Fruit fly (Drosophila melanogaster) ovary, adult (tissue): ENCODE measurements around the gene ckd.

Experiments used
- CG17801 ChIP-seq: fragments of 200-800 bp; optimal IDR thresholded peaks from 2 replicates; lab custom pipeline; 2019; ENCODE audit warnings: missing biosample characterization, mild to moderate bottlenecking, missing genetic modification characterization, moderate library complexity; ENCODE audit not compliant: partially characterized antibody

ckd gene

DNA sequence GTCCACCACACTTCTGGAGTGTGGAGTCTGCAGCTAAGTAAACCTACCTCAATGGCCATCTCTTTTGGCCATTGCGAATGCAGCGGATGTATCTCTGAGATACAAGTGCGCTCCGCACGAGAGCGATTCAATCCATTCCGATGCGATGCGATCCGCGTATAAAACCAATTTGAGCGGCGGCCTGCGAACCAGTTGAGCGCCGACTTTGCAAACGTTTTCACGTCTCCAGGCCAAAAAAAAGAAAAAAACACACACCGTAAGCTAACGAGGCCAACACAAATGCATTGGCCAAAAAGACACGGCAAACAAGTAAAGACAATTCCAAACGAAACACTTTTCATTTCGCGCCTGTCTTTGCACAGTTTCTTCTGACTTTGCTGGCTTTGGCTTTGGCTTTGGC is at the start of gene ckd:
ckd (plus strand) TSS at position 189 of the 400 bp plus-strand sequence.
- TF ChIP-seq CG17801 (GFP tag; lab: Kevin White, UChicago): no peak

DNA sequence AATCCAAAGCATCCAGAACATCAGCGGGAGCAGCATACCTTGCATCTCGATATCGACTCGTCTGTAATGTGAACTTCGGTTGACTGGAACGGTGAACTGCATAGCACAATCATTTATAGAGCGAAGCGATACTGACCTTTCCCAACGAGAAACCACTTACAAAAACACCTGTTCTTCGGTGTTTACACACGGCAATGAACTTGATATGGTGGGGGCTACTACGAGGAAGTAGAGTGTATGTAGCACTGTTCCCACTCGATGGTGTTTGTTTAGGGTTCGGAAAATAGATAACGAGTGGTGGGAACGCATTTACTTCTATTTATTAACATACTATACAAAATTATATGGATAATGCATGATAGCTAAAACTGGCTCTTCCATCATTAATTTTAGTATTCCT is 48.8 kb upstream of the ckd start, which contains the start of the genes CG32269 and CG32270:
CG32269 (minus strand) TSS at position 91 of the 400 bp plus-strand sequence.
CG32270 (minus strand) TSS at position 91 of the 400 bp plus-strand sequence.
- TF ChIP-seq CG17801 (GFP tag; lab: Kevin White, UChicago): no peak

DNA sequence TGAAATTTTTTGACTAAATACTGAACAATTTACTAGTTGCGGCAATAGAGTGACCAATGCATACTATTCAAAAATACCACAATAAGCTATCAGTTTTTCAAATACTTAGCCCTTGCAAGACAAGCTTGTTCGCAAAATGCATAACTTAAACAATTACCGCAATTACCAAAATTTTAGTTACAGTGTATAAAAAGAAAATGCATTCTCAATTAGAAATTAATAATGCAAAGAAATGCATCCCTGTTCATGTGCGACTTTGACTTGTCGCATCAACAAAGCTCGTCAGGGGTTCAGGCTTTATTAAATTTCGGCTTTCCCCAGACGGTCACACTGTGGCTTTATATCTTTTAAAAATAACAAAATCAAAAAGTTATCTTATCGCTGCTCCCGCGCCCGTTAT is 38.8 kb upstream of the ckd start, which contains the start of the genes hob and nSMase:
hob (minus strand) TSS at position 62 of the 400 bp plus-strand sequence.
nSMase (plus strand) TSS at position 298 of the 400 bp plus-strand sequence.
- TF ChIP-seq CG17801 (GFP tag; lab: Kevin White, UChicago): no peak

DNA sequence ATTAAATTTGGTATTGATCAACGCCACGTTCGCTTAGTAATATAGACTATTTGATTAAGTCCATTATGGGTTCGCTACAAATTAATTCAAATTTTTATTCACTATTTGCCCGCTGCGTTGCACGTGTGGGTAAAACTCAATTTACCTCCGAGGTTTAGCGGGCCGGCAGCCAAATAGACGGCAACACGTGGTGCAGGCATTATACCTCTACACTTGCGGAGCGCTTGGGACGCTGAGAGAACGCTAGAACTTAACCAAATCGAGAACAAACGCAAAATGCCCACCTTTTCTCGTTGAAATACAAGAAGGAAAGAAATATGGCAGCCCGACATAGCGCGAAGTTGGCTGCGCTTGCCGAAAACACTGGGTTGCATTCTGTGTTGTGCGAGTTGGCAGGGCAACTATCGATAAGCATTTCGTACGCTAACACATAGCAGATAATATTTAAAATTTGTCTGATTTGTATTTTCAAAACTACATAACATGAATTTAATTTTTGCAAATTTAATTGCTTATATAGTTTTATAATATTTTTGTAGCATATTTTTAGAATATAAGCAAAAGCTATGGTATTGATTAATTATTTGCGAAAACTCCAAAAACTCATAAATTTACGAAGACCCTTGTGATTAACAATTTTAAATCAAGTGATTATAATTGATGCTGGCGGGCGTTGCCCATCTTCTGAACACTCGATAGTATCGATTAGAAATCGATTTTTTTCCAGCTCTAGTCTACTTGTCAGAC is 34.9 kb upstream of the ckd start, which contains the start of the genes RpL28 and eIF1:
RpL28 (minus strand) TSS at position 318 of the 747 bp plus-strand sequence.
eIF1 (plus strand) TSS at position 699 of the 747 bp plus-strand sequence.
- peak; percentile 85 for TF ChIP-seq CG17801 (GFP tag; lab: Kevin White, UChicago)

DNA sequence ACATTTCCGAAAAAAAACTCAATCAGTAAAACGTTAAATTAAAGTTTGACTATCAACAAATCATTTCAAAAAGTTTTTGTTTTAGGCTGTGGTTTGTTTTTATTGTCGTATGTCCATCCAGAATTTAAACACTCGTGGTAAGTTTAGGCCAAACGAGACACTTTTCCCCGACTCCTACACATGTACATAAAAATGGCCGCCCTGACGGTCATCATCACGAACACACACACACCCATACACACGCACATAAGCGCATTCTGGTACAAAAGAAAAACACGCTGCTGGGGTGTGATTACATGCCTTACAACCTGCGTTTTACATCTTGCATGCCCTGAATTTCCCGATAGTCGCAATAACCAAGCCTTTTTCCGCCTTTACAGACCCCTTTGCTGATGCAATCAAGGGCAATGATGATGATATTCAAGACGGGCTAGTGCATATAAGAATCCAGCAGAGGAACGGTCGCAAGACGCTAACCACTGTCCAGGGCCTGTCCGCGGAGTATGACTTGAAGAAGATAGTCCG is 34.2 kb upstream of the ckd start:
- TF ChIP-seq CG17801 (GFP tag; lab: Kevin White, UChicago): no peak

DNA sequence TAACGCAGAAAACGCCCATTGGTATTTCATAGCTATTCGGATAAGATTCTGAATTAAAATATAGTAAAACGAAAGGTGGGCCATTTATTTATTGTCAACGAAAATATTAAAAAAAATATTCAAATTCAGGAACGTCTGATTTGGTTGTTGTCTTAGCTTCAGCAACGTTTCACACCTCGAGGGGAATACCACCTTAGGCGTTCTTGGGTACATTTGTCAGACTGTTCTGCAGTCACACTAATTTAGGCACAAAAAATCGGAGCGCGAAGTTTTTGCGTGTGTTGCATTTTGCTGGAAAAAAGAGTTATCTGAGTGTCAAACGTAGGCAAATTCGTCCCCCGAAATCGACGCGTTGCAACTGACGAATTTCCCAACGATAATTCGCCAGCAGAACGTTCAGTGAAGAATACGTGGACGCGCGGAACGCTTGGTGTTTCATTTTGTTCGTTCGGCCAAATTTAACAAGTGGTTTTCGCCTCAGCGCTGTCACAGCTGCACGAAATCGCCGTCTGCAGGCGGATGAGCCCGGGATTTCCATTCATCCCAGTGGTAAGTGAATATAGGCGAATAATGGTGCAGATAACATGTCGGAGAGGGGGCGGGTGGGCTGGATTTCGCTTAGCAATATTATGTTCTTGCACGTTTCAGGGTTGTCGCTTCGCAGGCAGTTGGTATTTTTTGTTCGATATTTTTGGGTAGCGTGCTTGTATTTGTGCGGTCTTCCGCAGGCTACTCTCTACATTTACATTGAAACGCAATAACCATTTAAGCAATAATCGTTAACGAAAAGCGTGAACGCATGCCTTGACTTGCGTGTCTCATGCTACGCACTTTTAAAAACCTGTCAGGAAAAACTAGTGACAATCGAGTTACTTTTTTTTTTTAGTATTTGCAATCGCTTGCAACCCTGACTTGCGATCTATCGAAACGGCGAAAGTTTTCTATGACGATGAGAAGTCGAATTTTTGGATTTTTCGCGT is 32.6 kb upstream of the ckd start, which contains the start of gene Larp4B:
Larp4B (plus strand) TSS at position 99 of the 980 bp plus-strand sequence.
- TF ChIP-seq CG17801 (GFP tag; lab: Kevin White, UChicago): no peak

DNA sequence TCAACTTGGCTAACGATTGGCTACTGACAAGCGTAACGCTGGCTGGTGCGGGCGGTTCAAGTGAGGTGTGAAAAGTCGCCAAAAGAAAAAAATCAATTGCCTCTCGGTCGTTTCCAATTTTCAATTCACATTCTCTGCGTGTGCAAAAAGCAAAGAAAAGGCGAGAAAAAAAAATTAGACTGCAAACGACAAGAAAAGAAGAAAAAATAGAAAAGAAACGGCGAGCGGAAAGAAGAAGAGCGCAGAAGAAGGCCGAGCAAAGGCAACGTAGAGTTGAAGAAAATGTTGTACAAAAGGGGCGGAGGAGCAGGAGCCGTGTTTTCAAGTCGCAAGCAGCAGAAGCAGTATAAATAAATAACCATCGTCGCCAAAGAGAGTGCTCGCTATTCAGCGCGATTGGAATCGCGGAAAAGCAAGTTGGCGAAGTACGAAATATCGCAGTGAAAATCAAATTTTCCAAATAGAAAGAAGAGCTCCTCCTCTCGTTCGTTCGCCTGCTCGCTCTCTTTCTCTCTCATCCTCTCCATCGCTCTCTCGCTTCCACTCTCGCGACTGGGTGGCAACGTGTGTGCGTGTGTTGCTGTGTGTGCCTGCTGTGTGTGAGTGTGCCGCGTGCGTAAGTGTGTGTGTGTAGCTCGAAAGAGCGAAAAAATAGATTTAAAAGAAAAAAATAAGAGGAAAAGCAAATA is 31.8 kb upstream of the ckd start:
- no peak for TF ChIP-seq CG17801 (GFP tag; lab: Kevin White, UChicago)

DNA sequence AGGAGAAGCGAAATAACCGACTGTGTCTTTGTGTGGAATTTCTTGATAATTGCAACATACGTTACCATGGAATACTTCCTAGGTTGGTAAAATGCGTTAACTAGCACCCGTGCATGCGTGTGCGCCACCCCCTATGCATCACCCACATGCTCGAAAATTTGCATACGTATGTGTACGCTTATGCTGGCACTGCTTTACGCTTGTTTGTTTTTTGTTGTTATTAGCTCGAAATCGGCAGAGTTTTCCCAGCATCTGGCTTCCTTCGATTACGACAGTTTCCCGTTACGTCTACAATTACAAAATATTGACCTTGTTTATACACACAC is 31.3 kb upstream of the ckd start:
- no peak for TF ChIP-seq CG17801 (GFP tag; lab: Kevin White, UChicago)

DNA sequence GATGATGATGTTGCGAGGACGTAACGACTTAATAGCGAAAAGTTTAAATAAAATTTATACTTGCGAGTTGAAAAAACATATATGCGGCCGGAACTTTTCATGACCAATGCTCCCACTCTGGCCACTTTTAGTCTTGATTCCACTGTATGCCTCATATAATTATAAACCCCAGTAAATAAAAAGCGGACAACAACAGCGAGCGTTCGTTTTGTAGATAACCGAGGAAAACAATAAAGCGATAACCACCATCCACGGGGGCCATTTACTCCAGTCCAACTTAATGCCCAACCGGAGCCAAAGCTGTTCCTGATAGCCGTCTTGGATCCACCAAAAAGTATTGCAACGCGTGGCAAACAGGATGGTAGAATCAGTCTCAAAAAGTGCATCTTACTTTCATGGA is 21.4 kb upstream of the ckd start:
- TF ChIP-seq CG17801 (GFP tag; lab: Kevin White, UChicago): peak; percentile 22

DNA sequence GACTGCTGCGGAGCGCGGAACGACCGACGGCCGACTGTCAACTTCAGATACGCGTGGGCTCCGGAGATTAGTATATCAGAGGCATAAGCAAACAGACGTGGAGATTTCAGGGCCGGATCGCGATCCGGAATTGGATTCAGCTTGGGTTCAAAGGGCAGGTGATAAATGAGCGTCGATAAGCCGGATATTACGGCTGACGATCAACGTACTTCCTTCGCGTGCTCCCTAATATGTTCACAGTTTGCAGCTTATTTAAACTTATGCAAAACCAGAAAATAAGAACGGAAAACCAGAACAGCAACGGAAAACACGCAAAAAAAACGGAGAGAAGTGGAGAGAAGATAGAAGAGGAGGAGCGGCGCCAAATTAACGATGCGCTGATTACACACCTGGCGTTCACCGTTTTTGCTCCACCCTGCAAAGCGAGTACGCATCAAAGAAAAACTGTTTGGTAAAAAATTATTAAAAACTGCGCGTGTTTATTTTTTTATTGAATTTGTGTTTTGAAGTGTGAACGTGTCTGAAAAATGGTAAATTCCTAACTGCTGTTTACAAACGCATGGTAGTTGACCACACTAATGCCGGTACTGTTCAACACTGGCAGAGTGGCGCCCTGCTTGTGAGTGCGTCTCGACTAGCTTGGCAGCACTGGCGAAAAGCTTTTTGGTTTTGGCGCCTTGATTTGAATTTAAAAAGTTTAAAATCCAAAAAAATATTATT is 18.5 kb upstream of the ckd start, which contains the start of gene CG17746:
CG17746 (minus strand) TSS at position 546 of the 720 bp plus-strand sequence.
- TF ChIP-seq CG17801 (GFP tag; lab: Kevin White, UChicago): no peak

DNA sequence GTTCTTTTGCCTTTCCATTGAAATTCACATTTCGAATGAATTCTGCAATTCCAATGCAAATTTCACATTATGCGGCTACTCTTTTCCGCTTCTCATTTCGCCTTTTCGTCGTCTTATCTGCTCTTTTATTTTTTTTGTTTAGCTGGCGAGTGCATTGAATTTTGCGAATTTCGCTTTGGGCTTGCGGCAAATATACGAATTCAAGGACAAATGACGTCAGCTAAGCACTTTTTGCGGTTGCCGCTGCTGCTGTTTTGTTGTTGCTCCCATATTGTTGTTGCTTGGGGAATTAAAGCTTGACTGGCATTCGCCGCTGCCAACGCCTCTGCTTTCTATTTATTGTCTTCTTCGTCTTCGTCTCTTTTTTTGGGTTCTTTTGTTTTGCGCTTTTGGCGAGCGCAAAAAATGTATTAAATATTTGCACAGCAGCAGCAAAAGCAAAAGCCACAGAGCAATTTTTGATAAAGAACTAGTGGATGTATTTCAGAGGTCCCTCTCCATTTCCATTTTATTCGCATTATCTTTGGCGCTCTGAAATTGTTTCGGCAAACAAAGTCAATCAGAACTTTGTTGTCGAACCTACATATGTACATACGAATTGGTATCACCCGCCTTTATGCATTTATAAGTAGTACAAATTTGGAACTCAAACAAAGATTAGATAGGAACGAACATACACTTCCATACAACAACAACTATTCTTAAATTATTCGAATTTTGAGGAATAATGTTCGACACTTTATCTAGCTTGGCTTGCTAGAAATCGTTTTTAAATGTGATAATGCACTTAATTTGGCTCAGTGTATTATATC is 17.7 kb upstream of the ckd start:
- TF ChIP-seq CG17801 (GFP tag; lab: Kevin White, UChicago): peak; percentile 42

DNA sequence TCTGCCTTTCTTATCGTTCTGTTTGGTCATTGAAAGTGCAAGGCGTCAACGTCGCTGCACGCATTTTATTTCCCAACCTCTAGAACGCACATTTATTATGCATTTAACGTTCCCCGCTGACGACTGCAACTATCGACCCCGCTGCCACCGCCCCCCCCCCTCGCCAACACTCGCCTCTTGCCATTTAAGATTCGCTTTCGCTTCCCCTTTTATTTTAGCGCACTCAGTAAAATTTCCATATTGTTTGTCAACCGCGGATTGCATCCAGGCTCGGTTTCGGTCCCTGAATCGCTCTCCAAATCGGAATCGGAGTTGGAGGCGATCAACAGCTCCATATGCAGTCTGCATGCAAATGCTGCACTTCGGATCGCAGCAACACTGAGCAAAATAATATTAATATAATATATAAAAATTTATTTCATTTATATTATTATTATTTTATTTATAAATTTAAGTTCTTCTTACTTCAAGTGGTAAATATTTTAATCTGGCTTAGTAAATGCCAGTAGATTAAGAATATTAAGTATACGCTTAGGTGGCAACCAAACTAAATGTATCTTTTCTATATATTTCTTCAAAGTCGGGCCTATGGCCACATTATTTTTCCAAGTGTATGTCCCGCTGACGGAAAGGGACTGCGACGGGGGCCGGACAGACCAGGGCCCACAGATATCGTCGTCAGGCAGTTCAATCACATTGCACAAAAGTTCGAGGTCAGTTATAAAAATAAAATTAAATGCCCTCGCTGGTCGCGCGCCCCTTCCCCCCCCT is 16.9 kb upstream of the ckd start:
- TF ChIP-seq CG17801 (GFP tag; lab: Kevin White, UChicago): no peak
